Fruit fly (Drosophila melanogaster): ENCODE data around the gene CG13308.

- TF ChIP-seq h (optimal IDR thresholded peaks at IDR 0.05) = no peak
- TF ChIP-seq Sin3A (optimal IDR thresholded peaks at IDR 0.05) = no peak
Observed at dm6 chr3L:8824403-8825029, 16.2 kb downstream of the CG13308 start.

Data from Kc167 (cell line).